Worm (Caenorhabditis elegans) whole organism, L3 larva: ENCODE data around the gene pph-4.1.

Source experiments
- ama-1 ChIP-seq: fragments of 150-350 bp; optimal IDR thresholded peaks from 2 replicates; lab custom pipeline; 2018
- ceh-82 ChIP-seq: fragments of 150-350 bp; optimal IDR thresholded peaks from 2 replicates; lab custom pipeline; 2014; ENCODE audit warnings: missing biosample characterization, missing genetic modification characterization
- nhr-76 ChIP-seq: fragments of 150-350 bp; sonication (generic microtip); optimal IDR thresholded peaks from 5 replicates; lab custom pipeline; 2014; ENCODE audit warnings: missing biosample characterization, missing genetic modification characterization

DNA sequence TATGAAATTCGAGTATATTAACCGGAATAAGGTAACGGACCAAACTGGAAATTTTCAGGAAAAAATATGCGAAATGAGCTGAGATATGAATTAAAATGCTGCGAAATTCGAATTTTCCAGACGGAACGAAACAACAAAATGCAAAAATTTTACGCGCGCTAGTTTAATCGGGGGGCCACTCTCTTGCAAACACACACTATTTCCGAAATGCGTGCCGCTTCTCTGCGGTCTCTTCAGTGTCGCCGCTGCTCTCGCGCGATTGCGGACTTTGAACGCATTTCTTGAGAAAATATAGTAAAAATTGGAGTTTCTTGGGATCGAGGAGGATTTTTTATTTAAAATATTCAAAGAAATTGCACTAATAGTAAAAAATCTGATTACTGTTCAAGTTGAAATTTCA is 18.3 kb upstream of the pph-4.1 start:
- TF ChIP-seq nhr-76 (tag; lab: Kevin White, UChicago) (no peak), ceh-82 (tag; lab: Kevin White, UChicago) (no peak), ama-1 (lab: Kevin White, UChicago) (peak; percentile 52)
